Worm (Caenorhabditis elegans) whole organism, young adult: Measurements from ENCODE around the gene ZK938.12.

Source experiments
- C17E4.6 ChIP-seq: fragments of 200-800 bp; sonication (Bioruptor generic); IDR thresholded peaks from 2 replicates; pipeline ENCODE4 v1.3.6; 2022; ENCODE audit warnings: missing genetic modification reagents, missing genetic modification characterization, missing compliant biosample characterization
- ceh-58 ChIP-seq: fragments of 200-800 bp; sonication (Bioruptor generic); IDR thresholded peaks from 2 replicates; pipeline ENCODE4 v1.3.6; 2022; ENCODE audit warnings: missing genetic modification characterization, missing compliant biosample characterization
- egl-18 ChIP-seq: fragments of 200-800 bp; sonication (Bioruptor generic); IDR thresholded peaks from 2 replicates; pipeline ENCODE4 v1.3.6; 2022; ENCODE audit warnings: missing genetic modification reagents, missing genetic modification characterization, missing compliant biosample characterization
- ets-4 ChIP-seq: fragments of 200-800 bp; sonication (Bioruptor generic); optimal IDR thresholded peaks from 2 replicates; lab custom pipeline; 2018; ENCODE audit warnings: mild to moderate bottlenecking, missing genetic modification characterization, missing compliant biosample characterization
- tbx-9 ChIP-seq: sonication (generic microtip); optimal IDR thresholded peaks from 2 replicates; lab custom pipeline; 2016; ENCODE audit warnings: borderline replicate concordance, missing genetic modification characterization, inconsistent platforms, missing compliant biosample characterization

DNA sequence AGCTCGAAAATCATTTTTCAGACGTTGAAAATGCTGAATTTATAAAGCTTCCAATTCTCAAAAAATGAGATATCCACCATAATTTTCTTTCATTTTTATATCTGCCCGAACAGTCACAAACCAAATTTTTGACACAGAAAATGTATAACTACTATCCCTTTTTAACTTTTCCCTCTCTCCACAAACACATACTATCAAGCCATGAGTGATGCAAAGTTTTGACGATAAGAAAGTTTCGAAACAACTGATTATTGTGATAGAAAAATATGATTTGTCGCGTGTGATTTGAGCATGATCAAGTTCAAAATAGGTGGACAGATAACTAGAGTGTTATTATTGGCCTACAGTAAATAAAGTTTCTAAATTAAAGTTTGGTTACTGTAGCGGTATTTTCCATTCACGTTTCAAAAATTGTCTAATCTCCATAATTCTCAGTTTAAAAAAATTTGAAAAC lies 23.6 kb upstream of the ZK938.12 start, which contains the start of gene cyp-13A8:
- TF ChIP-seq C17E4.6 (GFP tag; lab: Robert Waterston, UW) = no peak
- no peak for TF ChIP-seq tbx-9 (tag; lab: Kevin White, UChicago)
- no peak for TF ChIP-seq egl-18 (GFP tag; lab: Robert Waterston, UW)
- no peak for TF ChIP-seq ets-4 (GFP tag; lab: Kevin White, UChicago)
- TF ChIP-seq ceh-58 = no peak
